Fruit fly (Drosophila melanogaster) whole organism, embryonic: ENCODE data around the gene CG2444.

Experiments used
- Atf6 ChIP-seq: fragments of 200-800 bp; sonication (Bioruptor generic); IDR thresholded peaks from 2 replicates; pipeline ENCODE4 v1.3.6; 2022; ENCODE audit warnings: missing biosample characterization, missing genetic modification characterization
- B-H2 ChIP-seq: fragments of 200-800 bp; sonication (Bioruptor generic); optimal IDR thresholded peaks from 2 replicates; lab custom pipeline; 2018; ENCODE audit warnings: missing biosample characterization, mild to moderate bottlenecking, missing genetic modification characterization
- CG10431 ChIP-seq: fragments of 200-800 bp; sonication (Bioruptor generic); optimal IDR thresholded peaks from 3 replicates; lab custom pipeline; 2018; ENCODE audit warnings: missing biosample characterization, mild to moderate bottlenecking, missing genetic modification characterization
- CG10565 ChIP-seq: fragments of 200-800 bp; sonication (Bioruptor generic); optimal IDR thresholded peaks from 3 replicates; lab custom pipeline; 2016; ENCODE audit warnings: missing biosample characterization, mild to moderate bottlenecking, missing genetic modification characterization
- CG10654 ChIP-seq: fragments of 200-800 bp; sonication (Bioruptor generic); optimal IDR thresholded peaks from 2 replicates; lab custom pipeline; 2016; ENCODE audit warnings: missing biosample characterization, missing genetic modification characterization
- CG11398 ChIP-seq: fragments of 200-800 bp; sonication (Bioruptor generic); optimal IDR thresholded peaks from 2 replicates; lab custom pipeline; 2016; ENCODE audit warnings: missing biosample characterization, missing genetic modification characterization
- CG11696 ChIP-seq: fragments of 200-800 bp; sonication (Bioruptor generic); IDR thresholded peaks from 2 replicates; pipeline ENCODE4 v1.3.6; 2022; ENCODE audit warnings: missing biosample characterization, missing genetic modification characterization
- CG12236 ChIP-seq: fragments of 200-800 bp; sonication (Bioruptor generic); optimal IDR thresholded peaks from 2 replicates; lab custom pipeline; 2016; ENCODE audit warnings: missing biosample characterization, missing genetic modification characterization
- CG12391 ChIP-seq: fragments of 200-800 bp; sonication (Bioruptor generic); optimal IDR thresholded peaks from 3 replicates; lab custom pipeline; 2018; ENCODE audit warnings: missing biosample characterization, mild to moderate bottlenecking, missing genetic modification characterization, moderate library complexity
- CG14965 ChIP-seq: fragments of 200-800 bp; sonication (Bioruptor generic); optimal IDR thresholded peaks from 2 replicates; lab custom pipeline; 2016; ENCODE audit warnings: missing biosample characterization, missing genetic modification characterization, borderline replicate concordance
- CG15269 ChIP-seq: fragments of 200-800 bp; sonication (Bioruptor generic); optimal IDR thresholded peaks from 2 replicates; lab custom pipeline; 2018; ENCODE audit warnings: missing biosample characterization, mild to moderate bottlenecking, missing genetic modification characterization, moderate library complexity
- CG15479 ChIP-seq: fragments of 200-800 bp; sonication (Bioruptor generic); optimal IDR thresholded peaks from 3 replicates; lab custom pipeline; 2019; ENCODE audit warnings: missing biosample characterization, mild to moderate bottlenecking, missing genetic modification characterization, moderate library complexity
- CG1603 ChIP-seq: fragments of 200-800 bp; sonication (Bioruptor generic); optimal IDR thresholded peaks from 2 replicates; lab custom pipeline; 2019; ENCODE audit warnings: missing biosample characterization, mild to moderate bottlenecking, missing genetic modification characterization, moderate library complexity
- CG17328 ChIP-seq: fragments of 200-800 bp; sonication (Bioruptor generic); IDR thresholded peaks from 2 replicates; pipeline ENCODE4 v1.3.6; 2022; ENCODE audit warnings: missing biosample characterization, missing genetic modification characterization
- CG17568 ChIP-seq: fragments of 200-800 bp; sonication (Bioruptor generic); optimal IDR thresholded peaks from 2 replicates; lab custom pipeline; 2018; ENCODE audit warnings: missing biosample characterization, mild to moderate bottlenecking, missing genetic modification characterization, moderate library complexity
- CG1792 ChIP-seq: fragments of 200-800 bp; sonication (Bioruptor generic); optimal IDR thresholded peaks from 2 replicates; lab custom pipeline; 2016; ENCODE audit warnings: missing biosample characterization, missing genetic modification characterization
- CG18599 ChIP-seq: fragments of 200-800 bp; sonication (Bioruptor generic); optimal IDR thresholded peaks from 3 replicates; lab custom pipeline; 2017; ENCODE audit warnings: missing biosample characterization, missing genetic modification characterization, mild to moderate bottlenecking, moderate library complexity, missing genetic modification reagents
- CG2120 ChIP-seq: fragments of 200-800 bp; sonication (Bioruptor generic); optimal IDR thresholded peaks from 3 replicates; lab custom pipeline; 2016; ENCODE audit warnings: missing biosample characterization, missing genetic modification characterization
- CG31441 ChIP-seq: fragments of 200-800 bp; sonication (Bioruptor generic); IDR thresholded peaks from 2 replicates; pipeline ENCODE4 v1.3.6; 2022; ENCODE audit warnings: missing biosample characterization, missing genetic modification characterization
- CG3726 ChIP-seq: fragments of 200-800 bp; sonication (Bioruptor generic); IDR thresholded peaks from 3 replicates; pipeline ENCODE4, ENCODE4 v1.3.6; 2022; ENCODE audit warnings: missing biosample characterization, missing genetic modification characterization
- CG43689 ChIP-seq: fragments of 200-800 bp; sonication (Bioruptor generic); IDR thresholded peaks from 2 replicates; pipeline ENCODE4 v1.3.6; 2022; ENCODE audit warnings: missing biosample characterization, missing genetic modification characterization
- CG4404 ChIP-seq: fragments of 200-800 bp; sonication (Bioruptor generic); IDR thresholded peaks from 2 replicates; pipeline ENCODE4 v1.3.6; 2022; ENCODE audit warnings: missing biosample characterization, missing genetic modification characterization
- CG8290 ChIP-seq, 3 experiments: fragments of 200-800 bp; sonication (Bioruptor generic); optimal IDR thresholded peaks; 2 replicates each; lab custom pipeline; 2016 to 2019; ENCODE audit warnings: missing biosample characterization in 3 of 3, missing genetic modification characterization in 3 of 3, mild to moderate bottlenecking in 2 of 3, moderate library complexity in 1 of 3
- CG9437 ChIP-seq: fragments of 200-800 bp; sonication (Bioruptor generic); optimal IDR thresholded peaks from 2 replicates; lab custom pipeline; 2018; ENCODE audit warnings: missing biosample characterization, mild to moderate bottlenecking, missing genetic modification characterization
- Dip3 ChIP-seq: fragments of 200-800 bp; sonication (Bioruptor generic); optimal IDR thresholded peaks from 3 replicates; lab custom pipeline; 2016; ENCODE audit warnings: missing biosample characterization, missing genetic modification characterization
- E2f2 ChIP-seq: fragments of 200-800 bp; sonication (Bioruptor generic); IDR thresholded peaks from 2 replicates; pipeline ENCODE4 v1.3.6; 2022; ENCODE audit warnings: missing biosample characterization, missing genetic modification characterization
- Oli ChIP-seq: fragments of 200-800 bp; sonication (Bioruptor generic); optimal IDR thresholded peaks from 2 replicates; lab custom pipeline; 2018; ENCODE audit warnings: missing biosample characterization, mild to moderate bottlenecking, missing genetic modification characterization, moderate library complexity
- Ptx1 ChIP-seq: fragments of 200-800 bp; sonication (Bioruptor generic); IDR thresholded peaks from 2 replicates; pipeline ENCODE4 v1.3.6; 2022; ENCODE audit warnings: missing biosample characterization, missing genetic modification characterization
- Scr ChIP-seq: fragments of 200-800 bp; sonication (Bioruptor generic); IDR thresholded peaks from 2 replicates; pipeline ENCODE4 v1.3.6; 2022; ENCODE audit warnings: missing biosample characterization, missing genetic modification characterization; ENCODE audit not compliant: partially characterized antibody
- ash1 ChIP-seq: fragments of 200-800 bp; sonication (Bioruptor generic); optimal IDR thresholded peaks from 2 replicates; lab custom pipeline; 2018; ENCODE audit warnings: missing biosample characterization, mild to moderate bottlenecking, missing genetic modification characterization
- cg ChIP-seq: fragments of 200-800 bp; sonication (Bioruptor generic); optimal IDR thresholded peaks from 3 replicates; lab custom pipeline; 2019; ENCODE audit warnings: missing biosample characterization, mild to moderate bottlenecking, missing genetic modification characterization, moderate library complexity
- chinmo ChIP-seq: fragments of 200-800 bp; sonication (Bioruptor generic); IDR thresholded peaks from 4 replicates; pipeline ENCODE4 v1.3.6; 2022; ENCODE audit warnings: missing biosample characterization, missing genetic modification characterization; ENCODE audit not compliant: partially characterized antibody
- crol ChIP-seq: fragments of 200-800 bp; sonication (Bioruptor generic); IDR thresholded peaks from 2 replicates; pipeline ENCODE4 v1.3.6; 2022; ENCODE audit warnings: missing biosample characterization, missing genetic modification characterization
- dysf ChIP-seq: fragments of 200-800 bp; sonication (Bioruptor generic); IDR thresholded peaks from 3 replicates; pipeline ENCODE4 v1.3.6; 2022; ENCODE audit warnings: missing biosample characterization, missing genetic modification characterization
- gro ChIP-seq: fragments of 200-800 bp; sonication (Bioruptor generic); optimal IDR thresholded peaks from 2 replicates; lab custom pipeline; 2016; ENCODE audit warnings: missing biosample characterization, missing genetic modification characterization
- gsb-n ChIP-seq: fragments of 200-800 bp; sonication (Bioruptor generic); optimal IDR thresholded peaks from 3 replicates; lab custom pipeline; 2018; ENCODE audit warnings: missing biosample characterization, mild to moderate bottlenecking, missing genetic modification characterization
- phol ChIP-seq: fragments of 200-800 bp; sonication (Bioruptor generic); optimal IDR thresholded peaks from 3 replicates; lab custom pipeline; 2018; ENCODE audit warnings: missing biosample characterization, mild to moderate bottlenecking, missing genetic modification characterization, moderate library complexity
- sob ChIP-seq: fragments of 200-800 bp; sonication (Bioruptor generic); IDR thresholded peaks from 2 replicates; pipeline ENCODE4 v1.3.6; 2022; ENCODE audit warnings: missing biosample characterization, missing genetic modification characterization
- stwl ChIP-seq: fragments of 200-800 bp; sonication (Bioruptor generic); optimal IDR thresholded peaks from 3 replicates; lab custom pipeline; 2018; ENCODE audit warnings: missing biosample characterization, mild to moderate bottlenecking, missing genetic modification characterization, moderate library complexity
- tgo ChIP-seq: fragments of 200-800 bp; sonication (Bioruptor generic); IDR thresholded peaks from 3 replicates; pipeline ENCODE4 v1.3.6; 2022; ENCODE audit warnings: missing biosample characterization, missing genetic modification characterization
- twi ChIP-seq: fragments of 200-800 bp; optimal IDR thresholded peaks from 2 replicates; lab custom pipeline; 2019; ENCODE audit warnings: missing biosample characterization, mild to moderate bottlenecking, missing genetic modification characterization, moderate library complexity
- tx ChIP-seq: fragments of 200-800 bp; sonication (Bioruptor generic); optimal IDR thresholded peaks from 2 replicates; lab custom pipeline; 2016; ENCODE audit warnings: missing biosample characterization, missing genetic modification characterization
- wdn ChIP-seq: fragments of 200-800 bp; sonication (Bioruptor generic); IDR thresholded peaks from 2 replicates; pipeline ENCODE4 v1.3.6; 2022; ENCODE audit warnings: missing biosample characterization, missing genetic modification characterization
- wek ChIP-seq: fragments of 200-800 bp; sonication (Bioruptor generic); optimal IDR thresholded peaks from 3 replicates; lab custom pipeline; 2018; ENCODE audit warnings: missing biosample characterization, mild to moderate bottlenecking, missing genetic modification characterization, moderate library complexity
- zen2 ChIP-seq: fragments of 200-800 bp; sonication (Bioruptor generic); IDR thresholded peaks from 3 replicates; pipeline ENCODE4 v1.3.6; 2022; ENCODE audit warnings: missing biosample characterization, missing genetic modification characterization; ENCODE audit not compliant: partially characterized antibody
- zfh1 ChIP-seq: fragments of 200-800 bp; sonication (Bioruptor generic); IDR thresholded peaks from 3 replicates; pipeline ENCODE4 v1.3.6; 2022; ENCODE audit warnings: missing biosample characterization, missing genetic modification characterization

CG2444 gene

DNA sequence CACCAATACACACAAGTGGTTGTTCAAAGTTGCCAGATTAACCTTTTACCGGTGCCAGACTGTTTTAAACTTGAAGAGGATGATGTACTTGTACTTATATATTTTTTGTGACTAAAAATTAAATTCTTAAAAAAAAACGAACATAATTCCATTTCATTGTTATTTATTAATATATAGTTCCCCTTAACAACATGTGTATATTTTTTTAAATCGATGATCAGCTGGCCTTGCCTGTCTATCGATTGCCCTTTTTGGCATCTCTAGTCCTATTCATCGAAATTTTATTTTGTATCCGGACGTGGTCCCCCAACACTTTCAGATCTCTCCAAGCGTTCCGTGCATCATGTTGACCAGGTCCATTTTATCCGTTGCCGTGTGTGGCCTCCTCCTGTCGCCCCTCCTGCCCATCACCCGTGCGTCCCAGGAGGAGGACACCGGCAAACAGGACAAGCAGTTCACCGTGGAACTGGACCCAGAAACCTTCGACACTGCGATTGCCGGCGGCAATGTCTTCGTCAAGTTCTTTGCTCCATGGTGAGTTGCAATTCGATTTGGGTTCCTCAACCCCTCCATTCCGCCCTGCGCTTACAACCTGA is 11.7 kb upstream of the CG2444 start, which contains the start of gene prtp (continued):
- TF ChIP-seq CG14965 (GFP tag; lab: Kevin White, UChicago), result no peak
- no peak for TF ChIP-seq gro
- TF ChIP-seq CG3726 (GFP tag; lab: Robert Waterston, UW), result no peak
- peak; percentile 8 for TF ChIP-seq CG10654 (GFP tag; lab: Kevin White, UChicago)
- TF ChIP-seq Atf6 (GFP tag; lab: Robert Waterston, UW), result no peak

DNA sequence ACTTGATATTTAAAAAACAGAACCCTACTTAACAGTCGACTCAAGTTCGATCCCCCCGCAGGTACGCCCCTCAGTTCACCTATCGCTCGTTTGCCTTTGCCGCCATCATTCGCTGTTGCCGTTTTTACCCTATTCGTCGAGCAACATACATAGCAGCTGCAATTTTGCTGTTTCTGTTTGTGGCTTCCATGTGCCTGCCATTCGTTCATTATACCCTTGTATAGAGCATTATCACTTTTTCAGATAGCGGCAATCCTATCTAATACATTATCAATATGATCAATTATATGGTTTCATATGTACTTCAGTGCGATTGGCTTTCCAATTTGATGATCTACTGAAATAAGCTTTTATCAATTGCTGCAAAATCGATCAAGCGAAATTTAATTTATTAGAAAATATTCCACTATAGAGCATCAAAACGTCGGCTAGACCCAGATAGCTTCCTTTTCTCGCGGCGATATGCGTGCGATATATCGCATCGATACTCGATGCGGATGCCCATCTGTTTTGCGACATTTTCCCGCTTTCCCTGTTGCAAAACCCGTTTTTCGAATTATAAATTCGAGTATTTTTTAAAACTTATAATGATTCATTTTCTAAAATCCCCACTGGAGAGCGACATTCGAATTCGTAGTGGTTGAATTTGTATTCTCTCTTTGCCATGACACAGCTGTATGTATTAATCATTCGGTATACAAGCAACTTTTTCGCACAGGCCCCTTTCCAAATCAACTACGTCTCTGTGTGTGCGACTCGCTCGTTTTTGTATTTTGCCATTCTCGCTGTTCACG is 11.0 kb upstream of the CG2444 start:
- TF ChIP-seq CG17568 (GFP tag; lab: Kevin White, UChicago), result peak; percentile 80
- TF ChIP-seq stwl (tag; lab: Kevin White, UChicago), result no peak
- peak; percentile 82 for TF ChIP-seq CG4404
- peak; percentile 89 for TF ChIP-seq Ptx1 (GFP tag; lab: Robert Waterston, UW)
- TF ChIP-seq phol (tag; lab: Kevin White, UChicago), result peak; percentile 93
- TF ChIP-seq tgo, result peak; percentile 76
- peak; percentile 85 for TF ChIP-seq CG31441 (GFP tag; lab: Robert Waterston, UW)
- peak; percentile 33 for TF ChIP-seq CG10431 (GFP tag; lab: Kevin White, UChicago)
- peak; percentile 92 for TF ChIP-seq dysf
- peak; percentile 82 for TF ChIP-seq CG11398 (GFP tag; lab: Kevin White, UChicago)
- peak; percentile 91 for TF ChIP-seq twi (tag; lab: Kevin White, UChicago)
- peak; percentile 78 for TF ChIP-seq tx (GFP tag; lab: Kevin White, UChicago)
- peak; percentile 82 for TF ChIP-seq CG9437 (GFP tag; lab: Kevin White, UChicago)
- TF ChIP-seq CG12391, result peak; percentile 89
- TF ChIP-seq CG8290 (GFP tag; optimal IDR thresholded peaks at IDR 0.05; lab: Kevin White, UChicago), result peak; percentile 63
- TF ChIP-seq CG8290 (tag; optimal IDR thresholded peaks at IDR 0.05; lab: Kevin White, UChicago), result peak in 1 of 2 experiments; percentile 62
- TF ChIP-seq sob (GFP tag; lab: Robert Waterston, UW), result peak; percentile 82
- TF ChIP-seq Oli (tag; lab: Kevin White, UChicago), result peak; percentile 92
- TF ChIP-seq E2f2, result peak; percentile 55; the same call in 1 of the 2 replicates
- peak; percentile 50; the same call in 1 of the 4 replicates for TF ChIP-seq chinmo (GFP tag; lab: Robert Waterston, UW)
- TF ChIP-seq wek, result peak; percentile 67
- TF ChIP-seq CG17328 (GFP tag; lab: Robert Waterston, UW), result peak; percentile 86
- TF ChIP-seq B-H2 (GFP tag; lab: Kevin White, UChicago), result peak; percentile 34
- TF ChIP-seq CG2120 (GFP tag; lab: Kevin White, UChicago), result peak; percentile 92
- peak; percentile 77 for TF ChIP-seq crol (GFP tag; lab: Robert Waterston, UW)
- peak; percentile 75 for TF ChIP-seq wdn (GFP tag; lab: Robert Waterston, UW)
- no peak for TF ChIP-seq CG11696 (GFP tag; lab: Robert Waterston, UW)
- TF ChIP-seq CG1603 (tag; lab: Kevin White, UChicago), result peak; percentile 86
- TF ChIP-seq CG43689 (GFP tag; lab: Robert Waterston, UW), result no peak
- TF ChIP-seq CG15479 (GFP tag; lab: Kevin White, UChicago), result peak; percentile 95
- TF ChIP-seq CG10565 (GFP tag; lab: Kevin White, UChicago), result peak; percentile 64
- TF ChIP-seq ash1 (GFP tag; lab: Kevin White, UChicago), result no peak
- peak; percentile 84 for TF ChIP-seq gsb-n (tag; lab: Kevin White, UChicago)
- TF ChIP-seq Scr (GFP tag; lab: Robert Waterston, UW), result peak; percentile 77
- peak; percentile 67 for TF ChIP-seq zfh1 (GFP tag; lab: Robert Waterston, UW)
- peak; percentile 83 for TF ChIP-seq Dip3 (GFP tag; lab: Kevin White, UChicago)
- no peak for TF ChIP-seq cg (GFP tag; lab: Kevin White, UChicago)
- TF ChIP-seq zen2 (GFP tag; lab: Robert Waterston, UW), result peak; percentile 63; the same call in 1 of the 3 replicates
- peak; percentile 60 for TF ChIP-seq CG12236 (GFP tag; lab: Kevin White, UChicago)
- peak; percentile 90 for TF ChIP-seq CG15269
- TF ChIP-seq CG18599, result peak; percentile 89
- TF ChIP-seq CG1792, result peak; percentile 79
